Worm (Caenorhabditis elegans): ENCODE measurements around the gene R151.10.

ce11 chrIII:7229687-7230086 lies 1.1 kb downstream of the R151.10 start, which contains the start of gene R151.8:
- TF ChIP-seq nhr-28 (tag; optimal IDR thresholded peaks at IDR 0.05), result no peak
- no peak for TF ChIP-seq nhr-12 (tag; optimal IDR thresholded peaks at IDR 0.05)
